Worm (Caenorhabditis elegans) whole organism, L4/young adult: Measurements from ENCODE around the gene ttr-34.

ENCODE experiments used
- W03F9.2 ChIP-seq: fragments of 150-350 bp; optimal IDR thresholded peaks from 2 replicates; lab custom pipeline; 2014; ENCODE audit warnings: missing biosample characterization, missing genetic modification characterization
- him-1 ChIP-seq: sonication (generic microtip); optimal IDR thresholded peaks from 2 replicates; lab custom pipeline; 2016; ENCODE audit warnings: missing genotype, missing genetic modification reagents, missing genetic modification characterization, missing compliant biosample characterization

DNA sequence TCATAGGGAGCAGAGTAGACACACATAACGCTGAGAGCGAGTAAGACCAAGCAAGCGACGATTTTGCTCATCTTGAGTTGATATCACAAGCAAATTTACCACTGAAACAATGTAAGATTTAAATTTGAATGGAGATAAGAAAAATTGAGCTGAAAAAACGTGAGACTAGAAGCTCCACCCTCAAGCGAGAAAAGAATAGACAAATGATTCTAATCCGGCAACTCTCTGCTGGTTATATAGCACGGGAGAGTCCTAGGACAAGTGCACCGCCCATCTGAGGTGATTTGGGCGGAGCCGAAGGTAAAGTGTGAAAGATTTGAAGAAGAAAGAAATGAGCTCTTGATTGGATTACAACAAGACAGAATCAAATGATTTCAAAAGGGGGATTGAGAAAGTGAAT is 38.8 kb downstream of the ttr-34 start, which contains the start of gene nlp-3:
- TF ChIP-seq W03F9.2 (tag; lab: Kevin White, UChicago) (no peak), him-1 (tag; lab: Kevin White, UChicago) (no peak)
